Worm (Caenorhabditis elegans) whole organism, mixed stage, embryonic: ENCODE data around the gene T22D1.1.

ENCODE experiments used
- M03D4.4 ChIP-seq: sonication (generic microtip); optimal IDR thresholded peaks from 2 replicates; lab custom pipeline; 2017; ENCODE audit warnings: mild to moderate bottlenecking, missing genetic modification characterization, missing compliant biosample characterization
- bed-3 ChIP-seq: fragments of 200-800 bp; sonication (Bioruptor generic); optimal IDR thresholded peaks from 3 replicates; lab custom pipeline; 2018; ENCODE audit warnings: mild to moderate bottlenecking, missing genetic modification characterization, moderate library complexity, missing compliant biosample characterization
- blmp-1 ChIP-seq: fragments of 150-350 bp; optimal IDR thresholded peaks from 2 replicates; lab custom pipeline; 2014; ENCODE audit warnings: missing biosample characterization, missing genetic modification characterization
- ceh-39 ChIP-seq: fragments of 150-350 bp; optimal IDR thresholded peaks from 2 replicates; lab custom pipeline; 2014; ENCODE audit warnings: missing biosample characterization, missing genetic modification characterization
- ceh-43 ChIP-seq: fragments of 200-800 bp; sonication (Bioruptor generic); optimal IDR thresholded peaks from 2 replicates; lab custom pipeline; 2018; ENCODE audit warnings: mild to moderate bottlenecking, missing genetic modification characterization, moderate library complexity, missing compliant biosample characterization
- ceh-83 ChIP-seq: fragments of 200-800 bp; sonication (Bioruptor generic); optimal IDR thresholded peaks from 2 replicates; lab custom pipeline; 2018; ENCODE audit warnings: mild to moderate bottlenecking, missing genetic modification characterization, missing compliant biosample characterization
- ces-1 ChIP-seq: fragments of 150-350 bp; optimal IDR thresholded peaks from 2 replicates; lab custom pipeline; 2014; ENCODE audit warnings: missing biosample characterization, missing genetic modification reagents, missing genetic modification characterization
- cnd-1 ChIP-seq: fragments of 200-800 bp; sonication (Bioruptor generic); optimal IDR thresholded peaks from 2 replicates; lab custom pipeline; 2018; ENCODE audit warnings: mild to moderate bottlenecking, missing genetic modification characterization, missing compliant biosample characterization
- drap-1 ChIP-seq: fragments of 200-800 bp; sonication (Bioruptor generic); optimal IDR thresholded peaks from 3 replicates; lab custom pipeline; 2018; ENCODE audit warnings: mild to moderate bottlenecking, missing genetic modification characterization, missing compliant biosample characterization
- elt-1 ChIP-seq: sonication (generic microtip); optimal IDR thresholded peaks from 2 replicates; lab custom pipeline; 2017; ENCODE audit warnings: missing genetic modification characterization, mild to moderate bottlenecking, missing compliant biosample characterization, antibody characterized with exemption, moderate library complexity, borderline replicate concordance; ENCODE audit not compliant: insufficient read depth
- elt-3 ChIP-seq: fragments of 150-350 bp; optimal IDR thresholded peaks from 2 replicates; lab custom pipeline; 2014; ENCODE audit warnings: missing biosample characterization, missing genetic modification characterization
- flh-1 ChIP-seq: fragments of 200-800 bp; sonication (Bioruptor generic); optimal IDR thresholded peaks from 2 replicates; lab custom pipeline; 2018; ENCODE audit warnings: mild to moderate bottlenecking, missing genetic modification characterization, moderate library complexity, missing compliant biosample characterization
- hlh-1 ChIP-seq: fragments of 150-350 bp; optimal IDR thresholded peaks from 2 replicates; lab custom pipeline; 2014; ENCODE audit warnings: missing biosample characterization, missing genetic modification reagents, missing genetic modification characterization
- lin-32 ChIP-seq: fragments of 200-800 bp; sonication (Bioruptor generic); optimal IDR thresholded peaks from 2 replicates; lab custom pipeline; 2018; ENCODE audit warnings: mild to moderate bottlenecking, missing genetic modification characterization, missing compliant biosample characterization
- lsy-2 ChIP-seq: fragments of 150-350 bp; optimal IDR thresholded peaks from 2 replicates; lab custom pipeline; 2014; ENCODE audit warnings: missing biosample characterization, missing genetic modification characterization
- mab-5 ChIP-seq: fragments of 150-350 bp; optimal IDR thresholded peaks from 2 replicates; lab custom pipeline; 2014; ENCODE audit warnings: missing biosample characterization, missing genetic modification characterization
- mls-2 ChIP-seq: sonication (generic microtip); optimal IDR thresholded peaks from 2 replicates; lab custom pipeline; 2016; ENCODE audit warnings: mild to moderate bottlenecking, missing genetic modification characterization, moderate library complexity, missing compliant biosample characterization
- nhr-2 ChIP-seq: fragments of 150-350 bp; optimal IDR thresholded peaks from 2 replicates; lab custom pipeline; 2014; ENCODE audit warnings: missing biosample characterization, missing genetic modification characterization
- nhr-237 ChIP-seq: fragments of 150-350 bp; optimal IDR thresholded peaks from 2 replicates; lab custom pipeline; 2014; ENCODE audit warnings: missing biosample characterization, missing genetic modification characterization
- nhr-76 ChIP-seq: sonication (generic microtip); optimal IDR thresholded peaks from 2 replicates; lab custom pipeline; 2017; ENCODE audit warnings: missing biosample characterization, missing genetic modification characterization
- pha-4 ChIP-seq: fragments of 150-350 bp; optimal IDR thresholded peaks from 2 replicates; lab custom pipeline; 2018; ENCODE audit warnings: missing biosample characterization, missing genetic modification reagents, missing genetic modification characterization
- sem-2 ChIP-seq: fragments of 200-800 bp; sonication (Bioruptor generic); optimal IDR thresholded peaks from 2 replicates; lab custom pipeline; 2018; ENCODE audit warnings: mild to moderate bottlenecking, missing genetic modification characterization, missing compliant biosample characterization
- snpc-4 ChIP-seq: fragments of 150-350 bp; optimal IDR thresholded peaks from 2 replicates; lab custom pipeline; 2014; ENCODE audit warnings: missing biosample characterization, missing genetic modification characterization
- tbx-8 ChIP-seq: fragments of 200-800 bp; sonication (Bioruptor generic); optimal IDR thresholded peaks from 2 replicates; lab custom pipeline; 2018; ENCODE audit warnings: mild to moderate bottlenecking, missing genetic modification characterization, moderate library complexity, missing compliant biosample characterization
- unc-120 ChIP-seq: sonication (generic microtip); optimal IDR thresholded peaks from 2 replicates; lab custom pipeline; 2017; ENCODE audit warnings: missing genetic modification characterization, missing compliant biosample characterization; ENCODE audit not compliant: poor library complexity, severe bottlenecking
- unc-39 ChIP-seq: fragments of 150-350 bp; optimal IDR thresholded peaks from 2 replicates; lab custom pipeline; 2014; ENCODE audit warnings: missing biosample characterization, missing genetic modification characterization
- unc-62 ChIP-seq: fragments of 150-350 bp; optimal IDR thresholded peaks from 2 replicates; lab custom pipeline; 2014; ENCODE audit warnings: missing biosample characterization, missing genetic modification reagents, missing genetic modification characterization
- zip-8 ChIP-seq: fragments of 150-350 bp; optimal IDR thresholded peaks from 2 replicates; lab custom pipeline; 2014; ENCODE audit warnings: missing biosample characterization, missing genetic modification characterization
- ztf-11 ChIP-seq: fragments of 150-350 bp; optimal IDR thresholded peaks from 2 replicates; lab custom pipeline; 2014; ENCODE audit warnings: missing biosample characterization, missing genetic modification characterization

Gene T22D1.1

DNA sequence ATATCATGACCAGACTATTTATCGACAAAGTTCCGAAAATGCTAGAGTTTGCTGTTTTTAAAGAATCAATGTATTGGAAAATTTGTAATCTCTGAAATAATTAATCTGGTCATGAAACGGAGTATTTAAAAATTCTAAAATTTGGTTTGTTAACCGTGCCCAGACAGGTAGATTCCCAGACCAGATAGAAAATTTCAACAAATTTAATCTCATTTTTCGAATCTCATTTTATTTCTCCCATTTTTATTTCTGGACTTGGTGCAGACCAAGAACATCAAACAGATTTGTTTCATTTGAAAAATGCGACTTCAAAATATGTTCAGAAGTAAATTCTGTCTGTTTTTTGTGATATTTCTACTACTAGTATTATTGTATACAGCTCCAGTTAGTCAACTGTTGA lies at the start of gene T22D1.1:
TSS of gene T22D1.1 (plus strand) at position 301 of the 400 bp plus-strand sequence.
- TF ChIP-seq lsy-2 (tag; lab: Kevin White, UChicago): no peak
- no peak for TF ChIP-seq unc-62
- TF ChIP-seq ceh-43 (GFP tag; lab: Kevin White, UChicago): no peak
- TF ChIP-seq sem-2: no peak
- no peak for TF ChIP-seq nhr-2 (tag; lab: Kevin White, UChicago)
- no peak for TF ChIP-seq elt-3 (tag; lab: Kevin White, UChicago)
- TF ChIP-seq ceh-83 (GFP tag; lab: Kevin White, UChicago): no peak
- TF ChIP-seq drap-1: no peak
- no peak for TF ChIP-seq nhr-237 (tag; lab: Kevin White, UChicago)
- no peak for TF ChIP-seq ztf-11 (tag; lab: Kevin White, UChicago)
- TF ChIP-seq zip-8 (tag; lab: Kevin White, UChicago): no peak
- TF ChIP-seq M03D4.4 (tag; lab: Kevin White, UChicago): no peak
- no peak for TF ChIP-seq cnd-1 (tag; lab: Kevin White, UChicago)

- TF ChIP-seq cnd-1 (tag; lab: Kevin White, UChicago) (peak; percentile 23), sem-2 (no peak)
Measured at ce11 chrIV:6878912-6879554, 44.1 kb upstream of the T22D1.1 start.

DNA sequence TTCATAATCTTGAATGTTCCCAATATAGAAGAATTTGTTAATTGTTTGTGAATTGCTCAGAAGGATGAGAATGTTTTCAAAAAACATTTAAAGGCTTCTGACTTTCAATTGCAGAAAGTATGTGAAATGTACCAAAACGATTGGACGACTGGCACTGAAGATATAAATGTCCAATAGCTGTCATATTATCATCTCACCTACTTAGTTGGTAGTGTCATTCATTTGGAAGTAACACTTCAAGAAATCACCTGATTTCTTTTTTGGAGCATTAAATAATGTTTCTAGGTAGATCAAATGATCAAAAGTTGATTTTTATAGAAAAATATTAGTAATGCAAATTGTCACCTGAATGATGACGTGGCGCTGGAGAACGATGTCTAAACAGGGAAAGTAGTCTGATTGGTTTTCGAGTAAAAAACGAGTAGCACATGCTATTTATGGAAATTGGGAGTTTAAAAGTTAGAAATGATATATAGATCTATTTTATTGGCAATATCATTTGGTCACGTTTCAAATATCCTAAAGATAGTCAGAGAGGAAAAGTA lies 43.4 kb upstream of the T22D1.1 start:
- TF ChIP-seq mab-5 (tag; lab: Kevin White, UChicago) (no peak), ceh-43 (GFP tag; lab: Kevin White, UChicago) (no peak), pha-4 (no peak), elt-1 (no peak), lsy-2 (tag; lab: Kevin White, UChicago) (no peak), bed-3 (GFP tag; lab: Kevin White, UChicago) (no peak), hlh-1 (tag; lab: Kevin White, UChicago) (no peak), ceh-39 (no peak), nhr-76 (tag; lab: Kevin White, UChicago) (no peak), snpc-4 (tag; lab: Kevin White, UChicago) (no peak)

ce11 chrIV:6880415-6880814 lies 42.8 kb upstream of the T22D1.1 start:
- TF ChIP-seq drap-1 (no peak), zip-8 (tag; lab: Kevin White, UChicago) (no peak), flh-1 (GFP tag; lab: Kevin White, UChicago) (no peak), elt-1 (no peak), cnd-1 (tag; lab: Kevin White, UChicago) (no peak), ceh-39 (no peak), M03D4.4 (tag; lab: Kevin White, UChicago) (no peak), nhr-2 (tag; lab: Kevin White, UChicago) (no peak), ces-1 (GFP tag; lab: Kevin White, UChicago) (no peak), tbx-8 (GFP tag; lab: Kevin White, UChicago) (no peak), ztf-11 (tag; lab: Kevin White, UChicago) (no peak)

DNA sequence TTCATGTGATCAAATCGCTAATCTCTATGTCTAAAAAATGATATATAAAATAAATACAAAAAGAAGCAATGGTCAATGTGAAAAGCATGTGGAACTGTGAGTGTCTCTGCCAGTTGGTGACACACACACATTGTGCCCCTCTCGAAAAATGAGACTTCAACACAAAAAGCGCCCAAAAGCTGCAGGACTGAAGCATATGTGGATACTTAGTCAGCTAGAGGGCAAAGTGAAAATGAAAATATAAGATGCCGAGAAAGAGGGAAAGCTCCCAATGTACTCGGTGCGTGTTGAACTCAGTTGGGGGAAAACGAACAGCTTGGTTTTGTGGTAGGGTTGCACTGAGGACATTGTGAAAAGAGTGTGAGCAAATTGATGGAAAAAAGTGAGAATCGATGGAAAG lies 42.0 kb upstream of the T22D1.1 start:
- TF ChIP-seq mls-2 (no peak), pha-4 (no peak), unc-62 (peak; percentile 21), ceh-43 (GFP tag; lab: Kevin White, UChicago) (no peak), bed-3 (GFP tag; lab: Kevin White, UChicago) (no peak), nhr-2 (tag; lab: Kevin White, UChicago) (no peak), nhr-76 (tag; lab: Kevin White, UChicago) (no peak), flh-1 (GFP tag; lab: Kevin White, UChicago) (no peak), lin-32 (GFP tag; lab: Kevin White, UChicago) (no peak), lsy-2 (tag; lab: Kevin White, UChicago) (no peak), nhr-237 (tag; lab: Kevin White, UChicago) (no peak), hlh-1 (tag; lab: Kevin White, UChicago) (peak; percentile 45), unc-39 (tag; lab: Kevin White, UChicago) (no peak), ces-1 (GFP tag; lab: Kevin White, UChicago) (peak; percentile 57)
- TF ChIP-seq, all 35 proteins: peak for 3

- TF ChIP-seq mab-5 (tag; lab: Kevin White, UChicago): no peak
- no peak for TF ChIP-seq sem-2
- TF ChIP-seq nhr-2 (tag; lab: Kevin White, UChicago): no peak
- TF ChIP-seq tbx-8 (GFP tag; lab: Kevin White, UChicago): no peak
- TF ChIP-seq ces-1 (GFP tag; lab: Kevin White, UChicago): no peak
- TF ChIP-seq blmp-1 (tag; lab: Kevin White, UChicago): no peak
- no peak for TF ChIP-seq mls-2
- TF ChIP-seq unc-62: no peak
- no peak for TF ChIP-seq unc-120 (tag; lab: Kevin White, UChicago)
- no peak for TF ChIP-seq lsy-2 (tag; lab: Kevin White, UChicago)
- no peak for TF ChIP-seq pha-4
- no peak for TF ChIP-seq M03D4.4 (tag; lab: Kevin White, UChicago)
- TF ChIP-seq, all 35 proteins: peak for 0
Measured at ce11 chrIV:6883342-6883741, 39.8 kb upstream of the T22D1.1 start, which contains the start of gene tre-2. Gene tre-2 (minus strand): TSS chrIV:6883442.
